Fruit fly (Drosophila melanogaster): ENCODE data around the gene CG13625.
A peak's percentile ranks its signal among the peaks of the same experiment; 100 is the strongest.

DNA sequence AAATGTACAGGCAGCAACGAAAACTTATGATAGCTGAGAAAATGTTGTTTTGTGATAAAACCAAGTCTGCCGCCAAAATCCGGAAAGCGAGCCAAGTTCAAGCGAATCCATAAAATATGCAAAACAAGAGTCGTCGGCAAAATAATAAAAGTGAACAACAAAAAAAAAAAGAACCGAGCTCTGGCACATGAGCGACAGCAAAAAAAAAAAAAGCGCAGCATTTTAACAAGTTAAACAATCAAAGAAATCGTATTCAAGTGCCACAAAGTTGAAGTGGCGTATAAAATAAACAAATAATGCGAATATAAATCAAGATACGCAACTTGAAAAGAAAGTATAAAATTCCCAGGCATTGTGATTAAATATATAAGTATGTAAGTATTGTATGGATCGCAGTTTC lies 23.4 kb upstream of the CG13625 start:
- no peak for TF ChIP-seq lola (GFP tag; optimal IDR thresholded peaks at IDR 0.05)
- TF ChIP-seq ems (GFP tag; optimal IDR thresholded peaks at IDR 0.05), result no peak
- 0 out of 3 replicates have a peak, but pooled peaks have one; percentile 10 for TF ChIP-seq CG2199 (GFP tag; IDR thresholded peaks at IDR 0.05)
- no peak for TF ChIP-seq CG8388 (GFP tag; optimal IDR thresholded peaks at IDR 0.05)
- TF ChIP-seq CG8359 (GFP tag; optimal IDR thresholded peaks at IDR 0.05; ENCODE audit: borderline replicate concordance), result no peak
- TF ChIP-seq Six4 (GFP tag; optimal IDR thresholded peaks at IDR 0.05), result no peak
- TF ChIP-seq Bdp1 (GFP tag; optimal IDR thresholded peaks at IDR 0.05), result no peak

Measured in whole organism, embryonic.